Fruit fly (Drosophila melanogaster) whole organism, embryonic: Measurements from ENCODE around the gene CG3294.
A peak's percentile ranks its signal among the peaks of the same experiment; 100 is the strongest.

Source experiments
- Abd-B ChIP-seq: fragments of 200-800 bp; sonication (Bioruptor generic); optimal IDR thresholded peaks from 2 replicates; lab custom pipeline; 2018; ENCODE audit warnings: missing biosample characterization, mild to moderate bottlenecking, missing genetic modification characterization, moderate library complexity
- Adf1 ChIP-seq: fragments of 200-800 bp; sonication (Bioruptor generic); IDR thresholded peaks from 2 replicates; pipeline ENCODE4 v1.3.6; 2022; ENCODE audit warnings: missing biosample characterization, missing genetic modification characterization
- Antp ChIP-seq: fragments of 200-800 bp; sonication (Bioruptor generic); optimal IDR thresholded peaks from 3 replicates; lab custom pipeline; 2016; ENCODE audit warnings: missing biosample characterization, missing genetic modification characterization
- BEAF-32 ChIP-seq: fragments of 200-800 bp; sonication (Bioruptor generic); optimal IDR thresholded peaks from 3 replicates; lab custom pipeline; 2017; ENCODE audit warnings: missing biosample characterization, missing genetic modification characterization, mild to moderate bottlenecking, moderate library complexity, missing genetic modification reagents
- CG10565 ChIP-seq: fragments of 200-800 bp; sonication (Bioruptor generic); optimal IDR thresholded peaks from 3 replicates; lab custom pipeline; 2016; ENCODE audit warnings: missing biosample characterization, mild to moderate bottlenecking, missing genetic modification characterization
- CG12071 ChIP-seq: fragments of 200-800 bp; sonication (Bioruptor generic); optimal IDR thresholded peaks from 3 replicates; lab custom pipeline; 2018; ENCODE audit warnings: missing biosample characterization, mild to moderate bottlenecking, missing genetic modification characterization
- CG12155 ChIP-seq: fragments of 200-800 bp; sonication (Bioruptor generic); optimal IDR thresholded peaks from 3 replicates; lab custom pipeline; 2016; ENCODE audit warnings: missing biosample characterization, missing genetic modification characterization
- CG16779 ChIP-seq: fragments of 200-800 bp; sonication (Bioruptor generic); IDR thresholded peaks from 2 replicates; pipeline ENCODE4 v1.3.6; 2022; ENCODE audit warnings: missing biosample characterization, missing genetic modification characterization
- CG17829 ChIP-seq: fragments of 200-800 bp; optimal IDR thresholded peaks from 2 replicates; lab custom pipeline; 2019; ENCODE audit warnings: missing biosample characterization, mild to moderate bottlenecking, missing genetic modification characterization, moderate library complexity
- CG1792 ChIP-seq: fragments of 200-800 bp; sonication (Bioruptor generic); optimal IDR thresholded peaks from 2 replicates; lab custom pipeline; 2016; ENCODE audit warnings: missing biosample characterization, missing genetic modification characterization
- CG18011 ChIP-seq: fragments of 200-800 bp; sonication (Bioruptor generic); optimal IDR thresholded peaks from 2 replicates; lab custom pipeline; 2017; ENCODE audit warnings: missing biosample characterization, missing genetic modification characterization, mild to moderate bottlenecking, moderate library complexity, missing genotype
- CG3163 ChIP-seq: fragments of 200-800 bp; sonication (Bioruptor generic); optimal IDR thresholded peaks from 3 replicates; lab custom pipeline; 2016; ENCODE audit warnings: missing biosample characterization, missing genetic modification characterization
- CG33557 ChIP-seq: fragments of 200-800 bp; sonication (Bioruptor generic); optimal IDR thresholded peaks from 2 replicates; lab custom pipeline; 2019; ENCODE audit warnings: missing biosample characterization, mild to moderate bottlenecking, missing genetic modification characterization, moderate library complexity
- CG3407 ChIP-seq: fragments of 200-800 bp; sonication (Bioruptor generic); optimal IDR thresholded peaks from 2 replicates; lab custom pipeline; 2018; ENCODE audit warnings: missing biosample characterization, mild to moderate bottlenecking, missing genetic modification characterization
- CG4730 ChIP-seq: fragments of 200-800 bp; sonication (Bioruptor generic); IDR thresholded peaks from 2 replicates; pipeline ENCODE4 v1.3.6; 2022; ENCODE audit warnings: missing biosample characterization, missing genetic modification characterization
- CG6272 ChIP-seq: fragments of 200-800 bp; sonication (Bioruptor generic); IDR thresholded peaks from 2 replicates; pipeline ENCODE4 v1.3.6; 2022; ENCODE audit warnings: missing biosample characterization, missing genetic modification characterization
- CG6654 ChIP-seq: fragments of 200-800 bp; sonication (Bioruptor generic); optimal IDR thresholded peaks from 2 replicates; lab custom pipeline; 2017; ENCODE audit warnings: missing biosample characterization, mild to moderate bottlenecking, missing genetic modification characterization
- CTCF ChIP-seq: fragments of 200-800 bp; sonication (Bioruptor generic); optimal IDR thresholded peaks from 2 replicates; lab custom pipeline; 2017; ENCODE audit warnings: missing biosample characterization, mild to moderate bottlenecking, missing genetic modification characterization, moderate library complexity
- GATAe ChIP-seq: fragments of 200-800 bp; sonication (Bioruptor generic); conservative IDR thresholded peaks from 2 replicates; pipeline ENCODE4 v1.3.6; 2022; ENCODE audit warnings: missing biosample characterization, missing genetic modification characterization
- H15 ChIP-seq: fragments of 200-800 bp; sonication (Bioruptor generic); IDR thresholded peaks from 3 replicates; pipeline ENCODE4 v1.3.6; 2022; ENCODE audit warnings: missing biosample characterization, missing genetic modification characterization
- H2.0 ChIP-seq: fragments of 200-800 bp; sonication (Bioruptor generic); IDR thresholded peaks from 2 replicates; pipeline ENCODE4 v1.3.6; 2022; ENCODE audit warnings: missing biosample characterization, missing genetic modification characterization
- Mrtf ChIP-seq: fragments of 200-800 bp; sonication (Bioruptor generic); IDR thresholded peaks from 3 replicates; pipeline ENCODE4 v1.3.6; 2022; ENCODE audit warnings: missing biosample characterization, missing genetic modification characterization
- Optix ChIP-seq: fragments of 200-800 bp; sonication (Bioruptor generic); IDR thresholded peaks from 3 replicates; pipeline ENCODE4 v1.3.6; 2022; ENCODE audit warnings: missing biosample characterization, missing genetic modification characterization
- Ptx1 ChIP-seq: fragments of 200-800 bp; sonication (Bioruptor generic); IDR thresholded peaks from 2 replicates; pipeline ENCODE4 v1.3.6; 2022; ENCODE audit warnings: missing biosample characterization, missing genetic modification characterization
- Ravus ChIP-seq: fragments of 200-800 bp; sonication (Bioruptor generic); IDR thresholded peaks from 2 replicates; pipeline ENCODE4 v1.3.6; 2022; ENCODE audit warnings: missing biosample characterization, missing genetic modification characterization
- TFAM ChIP-seq: fragments of 200-800 bp; sonication (Bioruptor generic); optimal IDR thresholded peaks from 2 replicates; lab custom pipeline; 2017; ENCODE audit warnings: missing biosample characterization, missing genetic modification characterization, inconsistent platforms
- Taf1 ChIP-seq: fragments of 200-800 bp; sonication (Bioruptor generic); IDR thresholded peaks from 2 replicates; pipeline ENCODE4 v1.3.6; 2022; ENCODE audit warnings: missing biosample characterization, missing genetic modification characterization
- Trl ChIP-seq, 3 experiments: fragments of >200 bp in 2 of 3; fragments of 200-800 bp in 1 of 3; sonication (Bioruptor generic) in 1 of 3; optimal IDR thresholded peaks; 2 replicates in 1 of 3; 3 replicates in 2 of 3; lab custom pipeline; 2016 to 2017; ENCODE audit warnings: missing biosample characterization in 1 of 3, missing genetic modification characterization in 1 of 3
- Usf ChIP-seq: fragments of 200-800 bp; sonication (Bioruptor generic); optimal IDR thresholded peaks from 2 replicates; lab custom pipeline; 2017; ENCODE audit warnings: missing genotype, missing biosample characterization, missing genetic modification characterization
- ab ChIP-seq: fragments of 200-800 bp; sonication (Bioruptor generic); optimal IDR thresholded peaks from 2 replicates; lab custom pipeline; 2016; ENCODE audit warnings: missing biosample characterization, missing genetic modification characterization
- amos ChIP-seq: fragments of 200-800 bp; sonication (Bioruptor generic); IDR thresholded peaks from 2 replicates; pipeline ENCODE4 v1.3.6; 2022; ENCODE audit warnings: missing biosample characterization, missing genetic modification characterization; ENCODE audit not compliant: partially characterized antibody
- bbx ChIP-seq: fragments of 200-800 bp; sonication (Bioruptor generic); IDR thresholded peaks from 2 replicates; pipeline ENCODE4 v1.3.6; 2022; ENCODE audit warnings: missing biosample characterization, missing genetic modification characterization; ENCODE audit not compliant: partially characterized antibody
- cg ChIP-seq: fragments of 200-800 bp; sonication (Bioruptor generic); optimal IDR thresholded peaks from 3 replicates; lab custom pipeline; 2019; ENCODE audit warnings: missing biosample characterization, mild to moderate bottlenecking, missing genetic modification characterization, moderate library complexity
- chn ChIP-seq: fragments of 200-800 bp; sonication (Bioruptor generic); optimal IDR thresholded peaks from 2 replicates; lab custom pipeline; 2016; ENCODE audit warnings: missing biosample characterization, missing genetic modification characterization
- danr ChIP-seq: fragments of 200-800 bp; sonication (Bioruptor generic); IDR thresholded peaks from 2 replicates; pipeline ENCODE4 v1.3.6; 2022; ENCODE audit warnings: missing biosample characterization, missing genetic modification characterization
- dmrt99B ChIP-seq: fragments of 200-800 bp; sonication (Bioruptor generic); optimal IDR thresholded peaks from 2 replicates; lab custom pipeline; 2018; ENCODE audit warnings: missing biosample characterization, mild to moderate bottlenecking, missing genetic modification characterization, moderate library complexity
- gce ChIP-seq: fragments of 200-800 bp; sonication (Bioruptor generic); IDR thresholded peaks from 3 replicates; pipeline ENCODE4 v1.3.6; 2022; ENCODE audit warnings: missing biosample characterization, missing genetic modification characterization
- gfzf ChIP-seq: fragments of 200-800 bp; sonication (Bioruptor generic); optimal IDR thresholded peaks from 2 replicates; lab custom pipeline; 2016; ENCODE audit warnings: missing biosample characterization, mild to moderate bottlenecking, missing genetic modification characterization, moderate library complexity
- kah ChIP-seq: fragments of 200-800 bp; sonication (Bioruptor generic); optimal IDR thresholded peaks from 2 replicates; lab custom pipeline; 2018; ENCODE audit warnings: missing biosample characterization, mild to moderate bottlenecking, missing genetic modification characterization
- kni ChIP-seq: fragments of 200-800 bp; sonication (Bioruptor generic); optimal IDR thresholded peaks from 3 replicates; lab custom pipeline; 2017; ENCODE audit warnings: mild to moderate bottlenecking, missing biosample characterization, missing genetic modification reagents, missing genetic modification characterization
- mld ChIP-seq: fragments of 200-800 bp; sonication (Bioruptor generic); IDR thresholded peaks from 3 replicates; pipeline ENCODE4 v1.3.6; 2022; ENCODE audit warnings: missing biosample characterization, missing genetic modification characterization; ENCODE audit not compliant: partially characterized antibody
- nerfin-1 ChIP-seq: fragments of 200-800 bp; sonication (Bioruptor generic); optimal IDR thresholded peaks from 3 replicates; lab custom pipeline; 2019; ENCODE audit warnings: missing biosample characterization, mild to moderate bottlenecking, missing genetic modification characterization, moderate library complexity
- nerfin-2 ChIP-seq: fragments of 200-800 bp; sonication (Bioruptor generic); IDR thresholded peaks from 2 replicates; pipeline ENCODE4 v1.3.6; 2022; ENCODE audit warnings: missing biosample characterization, missing genetic modification characterization; ENCODE audit not compliant: partially characterized antibody
- row ChIP-seq: fragments of 200-800 bp; sonication (Bioruptor generic); IDR thresholded peaks from 3 replicates; pipeline ENCODE4 v1.3.6; 2022; ENCODE audit warnings: missing biosample characterization, missing genetic modification characterization
- scrt ChIP-seq: fragments of 200-800 bp; sonication (Bioruptor generic); optimal IDR thresholded peaks from 2 replicates; lab custom pipeline; 2018; ENCODE audit warnings: missing biosample characterization, mild to moderate bottlenecking, missing genetic modification characterization, moderate library complexity
- sens-2 ChIP-seq: fragments of 200-800 bp; sonication (Bioruptor generic); IDR thresholded peaks from 2 replicates; pipeline ENCODE4 v1.3.6; 2022; ENCODE audit warnings: missing biosample characterization, missing genetic modification characterization
- stc ChIP-seq: fragments of 200-800 bp; sonication (Bioruptor generic); IDR thresholded peaks from 2 replicates; pipeline ENCODE4 v1.3.6; 2022; ENCODE audit warnings: missing biosample characterization, missing genetic modification characterization
- ttk ChIP-seq: fragments of 200-800 bp; sonication (Bioruptor generic); IDR thresholded peaks from 2 replicates; pipeline ENCODE4 v2.1.2; 2022; ENCODE audit warnings: missing biosample characterization, missing genetic modification characterization
- unc-4 ChIP-seq: fragments of 200-800 bp; sonication (Bioruptor generic); IDR thresholded peaks from 2 replicates; pipeline ENCODE4 v1.3.6; 2022; ENCODE audit warnings: missing biosample characterization, missing genetic modification characterization; ENCODE audit not compliant: partially characterized antibody
- wor ChIP-seq: fragments of 200-800 bp; sonication (Bioruptor generic); IDR thresholded peaks from 2 replicates; pipeline ENCODE4 v1.3.6; 2022; ENCODE audit warnings: missing biosample characterization, missing genetic modification characterization

The CG3294 gene

DNA sequence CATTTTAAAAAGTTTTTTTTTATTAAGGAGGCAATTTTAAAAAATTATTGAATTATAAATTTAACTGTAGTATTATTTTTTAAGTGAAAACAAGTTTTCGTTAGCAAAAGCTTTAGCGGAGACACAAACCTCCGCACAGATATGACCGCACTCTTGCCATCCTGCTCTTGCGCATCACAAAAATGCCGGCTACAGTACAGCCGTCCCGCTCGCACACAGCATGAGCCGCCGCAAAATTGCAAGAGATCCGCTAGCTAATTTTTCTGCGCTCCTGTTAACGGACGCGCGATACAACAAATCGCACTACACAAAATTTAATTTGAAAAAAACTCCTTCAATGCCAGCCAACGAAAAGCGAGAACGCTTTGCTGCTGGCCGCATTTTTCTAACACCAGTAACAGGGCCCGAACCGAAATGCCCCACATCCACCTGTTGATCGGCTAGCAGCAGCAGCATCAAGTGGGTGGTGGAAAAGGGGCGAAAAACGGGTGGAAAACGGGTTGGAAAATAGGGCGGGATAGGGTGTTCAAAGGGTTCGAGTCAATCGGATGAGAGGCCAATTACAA, 15.8 kb downstream of the CG3294 start (continued):
- TF ChIP-seq CG10565 (GFP tag; lab: Kevin White, UChicago) = no peak
- TF ChIP-seq stc (GFP tag; lab: Robert Waterston, UW) = peak; percentile 27; the same call in 1 of the 2 replicates
- TF ChIP-seq CG4730 = no peak; the same call in 1 of the 2 replicates
- TF ChIP-seq gce (GFP tag; lab: Robert Waterston, UW) = no peak
- no peak for TF ChIP-seq H15 (GFP tag; lab: Robert Waterston, UW)
- peak; percentile 64 for TF ChIP-seq CG17829 (tag; lab: Kevin White, UChicago)
- TF ChIP-seq ab (GFP tag; lab: Kevin White, UChicago) = no peak
- TF ChIP-seq wor (GFP tag; lab: Robert Waterston, UW) = no peak
- TF ChIP-seq scrt = peak; percentile 99
- 0 out of 2 replicates have a peak, but pooled peaks have one; percentile 25 for TF ChIP-seq Ptx1 (GFP tag; lab: Robert Waterston, UW)
- TF ChIP-seq dmrt99B = no peak
- no peak for TF ChIP-seq nerfin-2 (GFP tag; lab: Robert Waterston, UW)
- no peak for TF ChIP-seq CG3407 (GFP tag; lab: Kevin White, UChicago)
- TF ChIP-seq BEAF-32 (GFP tag; lab: Kevin White, UChicago) = peak; percentile 3
- no peak for TF ChIP-seq ttk (GFP tag; lab: Robert Waterston, UW)
- no peak for TF ChIP-seq Ravus
- peak; percentile 51; the same call in 1 of the 3 replicates for TF ChIP-seq mld (GFP tag; lab: Robert Waterston, UW)
- peak; percentile 99 for TF ChIP-seq kah (GFP tag; lab: Kevin White, UChicago)
- peak; percentile 23; the same call in 1 of the 2 replicates for TF ChIP-seq H2.0 (GFP tag; lab: Robert Waterston, UW)
- TF ChIP-seq Trl (optimal IDR thresholded peaks at IDR 0.05; lab: Kevin White, UChicago) = no peak
- no peak for TF ChIP-seq Trl (GFP tag; optimal IDR thresholded peaks at IDR 0.05; lab: Kevin White, UChicago)
- no peak for TF ChIP-seq Mrtf (GFP tag; lab: Robert Waterston, UW)
- TF ChIP-seq kni = peak; percentile 95
- TF ChIP-seq TFAM (GFP tag; lab: Kevin White, UChicago) = no peak
- no peak for TF ChIP-seq CG3163 (GFP tag; lab: Kevin White, UChicago)
- TF ChIP-seq CG1792 (GFP tag; lab: Kevin White, UChicago) = no peak
- peak; percentile 50; the same call in 1 of the 2 replicates for TF ChIP-seq amos (GFP tag; lab: Robert Waterston, UW)
- TF ChIP-seq gfzf = no peak
- TF ChIP-seq chn (GFP tag; lab: Kevin White, UChicago) = peak; percentile 85
- peak; percentile 48 for TF ChIP-seq CTCF (GFP tag; lab: Kevin White, UChicago)
- TF ChIP-seq Antp (GFP tag; lab: Kevin White, UChicago) = no peak
- peak; percentile 42; the same call in 1 of the 2 replicates for TF ChIP-seq GATAe (GFP tag; lab: Robert Waterston, UW)
- peak; percentile 44; the same call in 1 of the 2 replicates for TF ChIP-seq sens-2 (GFP tag; lab: Robert Waterston, UW)
- TF ChIP-seq Usf (GFP tag; lab: Kevin White, UChicago) = no peak
- TF ChIP-seq CG16779 = no peak
- no peak for TF ChIP-seq Optix
- TF ChIP-seq row (GFP tag; lab: Robert Waterston, UW) = peak; percentile 72
- TF ChIP-seq unc-4 (GFP tag; lab: Robert Waterston, UW) = 0 out of 2 replicates have a peak, but pooled peaks have one; percentile 52
- peak; percentile 52 for TF ChIP-seq bbx (GFP tag; lab: Robert Waterston, UW)
- TF ChIP-seq nerfin-1 (tag; lab: Kevin White, UChicago) = peak; percentile 55
- TF ChIP-seq CG12155 = peak; percentile 35
- no peak for TF ChIP-seq CG12071
- TF ChIP-seq CG6654 (GFP tag; lab: Kevin White, UChicago) = no peak
- no peak for TF ChIP-seq CG18011 (GFP tag; lab: Kevin White, UChicago)
- no peak for TF ChIP-seq CG6272 (GFP tag; lab: Robert Waterston, UW)
- no peak for TF ChIP-seq Abd-B
- peak; percentile 60 for TF ChIP-seq cg (GFP tag; lab: Kevin White, UChicago)
- TF ChIP-seq CG33557 = peak; percentile 14
- no peak for TF ChIP-seq danr
- TF ChIP-seq Taf1 = no peak
- TF ChIP-seq Adf1 (GFP tag; lab: Robert Waterston, UW) = peak; percentile 70
